Worm (Caenorhabditis elegans) whole organism, young adult: ENCODE measurements around the gene snap-29.
A peak's percentile ranks its signal among the peaks of the same experiment; 100 is the strongest.

ENCODE experiments used
- B0336.3 ChIP-seq: fragments of 200-800 bp; sonication (Bioruptor generic); IDR thresholded peaks from 2 replicates; pipeline ENCODE4 v1.3.6; 2022; ENCODE audit warnings: missing genetic modification characterization, missing compliant biosample characterization
- D2030.7 ChIP-seq: fragments of 200-800 bp; sonication (Bioruptor generic); IDR thresholded peaks from 2 replicates; pipeline ENCODE4 v1.3.6; 2022; ENCODE audit warnings: missing genetic modification reagents, missing genetic modification characterization, missing compliant biosample characterization
- F10E7.11 ChIP-seq: sonication (generic microtip); optimal IDR thresholded peaks from 2 replicates; lab custom pipeline; 2017; ENCODE audit warnings: mild to moderate bottlenecking, missing genetic modification characterization, moderate library complexity, missing compliant biosample characterization
- F22D6.2 ChIP-seq: sonication (generic microtip); optimal IDR thresholded peaks from 2 replicates; lab custom pipeline; 2016; ENCODE audit warnings: mild to moderate bottlenecking, missing genetic modification characterization, missing compliant biosample characterization
- F33H1.4 ChIP-seq: fragments of 200-800 bp; sonication (Bioruptor generic); IDR thresholded peaks from 2 replicates; pipeline ENCODE4 v1.3.6; 2022; ENCODE audit warnings: missing genetic modification reagents, missing genetic modification characterization, missing compliant biosample characterization
- K11D2.4 ChIP-seq: fragments of 200-800 bp; sonication (Bioruptor generic); IDR thresholded peaks from 2 replicates; pipeline ENCODE4 v1.3.6; 2022; ENCODE audit warnings: missing genetic modification reagents, missing genetic modification characterization, missing compliant biosample characterization
- T07F8.4 ChIP-seq: sonication (generic microtip); optimal IDR thresholded peaks from 2 replicates; lab custom pipeline; 2016; ENCODE audit warnings: mild to moderate bottlenecking, missing genetic modification characterization, moderate library complexity, missing compliant biosample characterization
- Y53F4B.3 ChIP-seq: fragments of 200-800 bp; sonication (Bioruptor generic); IDR thresholded peaks from 2 replicates; pipeline ENCODE4 v1.3.6; 2022; ENCODE audit warnings: missing genetic modification reagents, missing genetic modification characterization, missing compliant biosample characterization
- Y56A3A.18 ChIP-seq: fragments of 200-800 bp; sonication (Bioruptor generic); IDR thresholded peaks from 2 replicates; pipeline ENCODE4 v1.3.6; 2022; ENCODE audit warnings: missing genetic modification reagents, missing genetic modification characterization, missing compliant biosample characterization
- Y67H2A.10 ChIP-seq: fragments of 200-800 bp; sonication (Bioruptor generic); conservative IDR thresholded peaks from 2 replicates; pipeline ENCODE4 v1.3.6; 2022; ENCODE audit warnings: missing genetic modification reagents, missing genetic modification characterization, missing compliant biosample characterization
- Y79H2A.3 ChIP-seq: fragments of 200-800 bp; sonication (Bioruptor generic); conservative IDR thresholded peaks from 2 replicates; pipeline ENCODE4 v1.3.6; 2022; ENCODE audit warnings: missing genetic modification reagents, missing genetic modification characterization, missing compliant biosample characterization
- Y95B8A.8 ChIP-seq: fragments of 200-800 bp; sonication (Bioruptor generic); IDR thresholded peaks from 2 replicates; pipeline ENCODE4 v1.3.6; 2022; ENCODE audit warnings: missing genetic modification reagents, missing genetic modification characterization, missing compliant biosample characterization
- ZK185.1 ChIP-seq: sonication (generic microtip); optimal IDR thresholded peaks from 2 replicates; lab custom pipeline; 2016; ENCODE audit warnings: mild to moderate bottlenecking, missing genetic modification characterization, missing compliant biosample characterization; ENCODE audit not compliant: poor library complexity, severe bottlenecking
- atf-7 ChIP-seq: sonication (generic microtip); optimal IDR thresholded peaks from 2 replicates; lab custom pipeline; 2017; ENCODE audit warnings: mild to moderate bottlenecking, missing genetic modification characterization, missing compliant biosample characterization
- attf-5 ChIP-seq: fragments of 200-800 bp; sonication (Bioruptor generic); optimal IDR thresholded peaks from 2 replicates; lab custom pipeline; 2018; ENCODE audit warnings: mild to moderate bottlenecking, missing genetic modification characterization, missing compliant biosample characterization
- bed-2 ChIP-seq: fragments of 200-800 bp; sonication (Bioruptor generic); IDR thresholded peaks from 2 replicates; pipeline ENCODE4 v1.3.6; 2022; ENCODE audit warnings: missing genetic modification reagents, missing genetic modification characterization, missing compliant biosample characterization
- ceh-100 ChIP-seq: fragments of 200-800 bp; sonication (Bioruptor generic); IDR thresholded peaks from 2 replicates; pipeline ENCODE4 v1.3.6; 2022; ENCODE audit warnings: missing genetic modification reagents, missing genetic modification characterization, missing compliant biosample characterization
- ceh-27 ChIP-seq: fragments of 200-800 bp; sonication (Bioruptor generic); optimal IDR thresholded peaks from 2 replicates; lab custom pipeline; 2018; ENCODE audit warnings: mild to moderate bottlenecking, missing genetic modification characterization, moderate library complexity, missing compliant biosample characterization
- ceh-40 ChIP-seq: fragments of 200-800 bp; sonication (Bioruptor generic); IDR thresholded peaks from 2 replicates; pipeline ENCODE4 v1.3.6; 2022; ENCODE audit warnings: missing genetic modification characterization, missing compliant biosample characterization
- chd-7 ChIP-seq: sonication (generic microtip); optimal IDR thresholded peaks from 2 replicates; lab custom pipeline; 2016; ENCODE audit warnings: mild to moderate bottlenecking, missing genetic modification characterization, moderate library complexity, missing compliant biosample characterization
- dox-1 ChIP-seq: fragments of 200-800 bp; sonication (Bioruptor generic); IDR thresholded peaks from 2 replicates; pipeline ENCODE4 v1.3.6; 2022; ENCODE audit warnings: missing genetic modification reagents, missing genetic modification characterization, missing compliant biosample characterization
- efl-1 ChIP-seq: fragments of 150-350 bp; optimal IDR thresholded peaks from 2 replicates; lab custom pipeline; 2014; ENCODE audit warnings: missing biosample characterization, missing genetic modification reagents, missing genetic modification characterization
- egl-18 ChIP-seq: fragments of 200-800 bp; sonication (Bioruptor generic); IDR thresholded peaks from 2 replicates; pipeline ENCODE4 v1.3.6; 2022; ENCODE audit warnings: missing genetic modification reagents, missing genetic modification characterization, missing compliant biosample characterization
- egl-44 ChIP-seq: fragments of 200-800 bp; sonication (Bioruptor generic); IDR thresholded peaks from 2 replicates; pipeline ENCODE4 v1.3.6; 2022; ENCODE audit warnings: missing genetic modification reagents, missing genetic modification characterization, missing compliant biosample characterization
- ekl-4 ChIP-seq: fragments of 200-800 bp; sonication (Bioruptor generic); IDR thresholded peaks from 2 replicates; pipeline ENCODE4 v1.3.6; 2022; ENCODE audit warnings: missing genetic modification reagents, missing genetic modification characterization, missing compliant biosample characterization
- hmg-1.2 ChIP-seq: fragments of 200-800 bp; sonication (Bioruptor generic); IDR thresholded peaks from 2 replicates; pipeline ENCODE4 v1.3.6; 2022; ENCODE audit warnings: missing genetic modification reagents, missing genetic modification characterization, missing compliant biosample characterization
- hrde-1 ChIP-seq: sonication (generic microtip); optimal IDR thresholded peaks from 2 replicates; lab custom pipeline; 2016; ENCODE audit warnings: missing genetic modification characterization, mild to moderate bottlenecking, missing compliant biosample characterization, moderate library complexity, missing genotype, missing genetic modification reagents, borderline replicate concordance
- hsf-1 ChIP-seq: fragments of 200-800 bp; sonication (Bioruptor generic); IDR thresholded peaks from 2 replicates; pipeline ENCODE4 v1.3.6; 2022; ENCODE audit warnings: missing genetic modification reagents, missing genetic modification characterization, missing compliant biosample characterization
- let-526 ChIP-seq: fragments of 200-800 bp; sonication (Bioruptor generic); IDR thresholded peaks from 2 replicates; pipeline ENCODE4 v1.3.6; 2022; ENCODE audit warnings: missing genetic modification reagents, missing genetic modification characterization, missing compliant biosample characterization
- let-607 ChIP-seq, 2 experiments: fragments of 200-800 bp in 1 of 2; sonication (Bioruptor generic) in 1 of 2; sonication (generic microtip) in 1 of 2; optimal IDR thresholded peaks; 2 replicates each; lab custom pipeline; 2016 to 2018; ENCODE audit warnings: mild to moderate bottlenecking in 2 of 2, missing compliant biosample characterization in 2 of 2, missing genetic modification characterization in 2 of 2, moderate library complexity in 2 of 2, missing genotype in 1 of 2
- lin-40 ChIP-seq: sonication (generic microtip); optimal IDR thresholded peaks from 2 replicates; lab custom pipeline; 2016; ENCODE audit warnings: missing genetic modification characterization, mild to moderate bottlenecking, missing compliant biosample characterization, missing genotype, missing genetic modification reagents
- lir-1 ChIP-seq: fragments of 200-800 bp; sonication (Bioruptor generic); conservative IDR thresholded peaks from 2 replicates; pipeline ENCODE4 v1.3.6; 2022; ENCODE audit warnings: missing genetic modification reagents, missing genetic modification characterization, missing compliant biosample characterization
- lsl-1 ChIP-seq: fragments of 200-800 bp; sonication (Bioruptor generic); optimal IDR thresholded peaks from 2 replicates; lab custom pipeline; 2018; ENCODE audit warnings: mild to moderate bottlenecking, missing genetic modification characterization, moderate library complexity, missing compliant biosample characterization
- lsy-27 ChIP-seq: sonication (generic microtip); optimal IDR thresholded peaks from 2 replicates; lab custom pipeline; 2017; ENCODE audit warnings: missing genetic modification characterization, mild to moderate bottlenecking, missing compliant biosample characterization, antibody characterized with exemption, missing genotype, borderline replicate concordance; ENCODE audit not compliant: insufficient read depth
- madf-10 ChIP-seq: sonication (generic microtip); optimal IDR thresholded peaks from 2 replicates; lab custom pipeline; 2016; ENCODE audit warnings: mild to moderate bottlenecking, missing genetic modification characterization, missing compliant biosample characterization
- mcd-1 ChIP-seq: fragments of 200-800 bp; sonication (Bioruptor generic); IDR thresholded peaks from 2 replicates; pipeline ENCODE4 v1.3.6; 2022; ENCODE audit warnings: missing genetic modification reagents, missing genetic modification characterization, missing compliant biosample characterization
- nfya-2 ChIP-seq: fragments of 200-800 bp; sonication (Bioruptor generic); IDR thresholded peaks from 2 replicates; pipeline ENCODE4 v1.3.6; 2022; ENCODE audit warnings: missing genetic modification reagents, missing genetic modification characterization, missing compliant biosample characterization
- nfyb-1 ChIP-seq: fragments of 200-800 bp; sonication (Bioruptor generic); IDR thresholded peaks from 2 replicates; pipeline ENCODE4 v1.3.6; 2022; ENCODE audit warnings: missing genetic modification reagents, missing genetic modification characterization, missing compliant biosample characterization
- nhr-179 ChIP-seq: sonication (generic microtip); optimal IDR thresholded peaks from 2 replicates; lab custom pipeline; 2016; ENCODE audit warnings: mild to moderate bottlenecking, missing genetic modification characterization, missing compliant biosample characterization
- nhr-27 ChIP-seq: fragments of 200-800 bp; sonication (Bioruptor generic); optimal IDR thresholded peaks from 2 replicates; lab custom pipeline; 2018; ENCODE audit warnings: mild to moderate bottlenecking, missing genetic modification characterization, moderate library complexity, missing compliant biosample characterization
- snpc-4 ChIP-seq, 5 experiments: fragments of 150-350 bp in 1 of 5; sonication (generic microtip) in 4 of 5; optimal IDR thresholded peaks; 2 replicates each; lab custom pipeline; 2014 to 2018; ENCODE audit warnings: missing genetic modification characterization in 5 of 5, missing biosample characterization in 3 of 5, antibody characterized with exemption in 2 of 5, mild to moderate bottlenecking in 2 of 5, missing compliant biosample characterization in 2 of 5, missing genotype in 2 of 5, moderate library complexity in 2 of 5, missing genetic modification reagents in 1 of 5
- somi-1 ChIP-seq: fragments of 200-800 bp; sonication (Bioruptor generic); optimal IDR thresholded peaks from 2 replicates; lab custom pipeline; 2018; ENCODE audit warnings: mild to moderate bottlenecking, missing genetic modification characterization, missing compliant biosample characterization
- tbp1 ChIP-seq: fragments of 200-800 bp; sonication (Bioruptor generic); optimal IDR thresholded peaks from 2 replicates; lab custom pipeline; 2018; ENCODE audit warnings: mild to moderate bottlenecking, missing genetic modification characterization, missing compliant biosample characterization
- tbx-9 ChIP-seq: sonication (generic microtip); optimal IDR thresholded peaks from 2 replicates; lab custom pipeline; 2016; ENCODE audit warnings: borderline replicate concordance, missing genetic modification characterization, inconsistent platforms, missing compliant biosample characterization
- zfh-2 ChIP-seq: fragments of 200-800 bp; sonication (Bioruptor generic); conservative IDR thresholded peaks from 2 replicates; pipeline ENCODE4 v1.3.6; 2022; ENCODE audit warnings: missing genetic modification reagents, missing genetic modification characterization, missing compliant biosample characterization
- ztf-22 ChIP-seq: fragments of 200-800 bp; sonication (Bioruptor generic); optimal IDR thresholded peaks from 2 replicates; lab custom pipeline; 2018; ENCODE audit warnings: mild to moderate bottlenecking, missing genetic modification characterization, moderate library complexity, missing compliant biosample characterization
- ztf-26 ChIP-seq: sonication (generic microtip); optimal IDR thresholded peaks from 2 replicates; lab custom pipeline; 2017; ENCODE audit warnings: missing genetic modification characterization, missing compliant biosample characterization

The snap-29 gene

ce11 chrIII:8794793-8795192 is 18.7 kb downstream of the snap-29 start (continued):
- TF ChIP-seq Y67H2A.10 (GFP tag; lab: Robert Waterston, UW) (no peak), K11D2.4 (GFP tag; lab: Robert Waterston, UW) (peak; percentile 70; the same call in 1 of the 2 replicates), dox-1 (GFP tag; lab: Robert Waterston, UW) (peak; percentile 84), D2030.7 (GFP tag; lab: Robert Waterston, UW) (no peak), T07F8.4 (no peak), lsl-1 (peak; percentile 10), ceh-40 (GFP tag; lab: Robert Waterston, UW) (no peak), bed-2 (GFP tag; lab: Robert Waterston, UW) (no peak), somi-1 (no peak), hsf-1 (peak; percentile 69), snpc-4 (GFP tag; optimal IDR thresholded peaks at IDR 0.05; lab: Kevin White, UChicago) (no peak), snpc-4 (tag; optimal IDR thresholded peaks at IDR 0.05; lab: Kevin White, UChicago) (peak in 3 of 4 experiments; percentile 43 to 72 (median 64)), ekl-4 (GFP tag; lab: Robert Waterston, UW) (peak; percentile 45; the same call in 1 of the 2 replicates), madf-10 (tag; lab: Kevin White, UChicago) (peak; percentile 37), ZK185.1 (tag; lab: Kevin White, UChicago) (peak; percentile 48), lsy-27 (tag; lab: Kevin White, UChicago) (no peak), egl-18 (GFP tag; lab: Robert Waterston, UW) (0 out of 2 replicates have a peak, but pooled peaks have one; percentile 54), Y95B8A.8 (GFP tag; lab: Robert Waterston, UW) (peak; percentile 78; the same call in 1 of the 2 replicates), attf-5 (GFP tag; lab: Kevin White, UChicago) (peak; percentile 73), Y53F4B.3 (no peak), mcd-1 (GFP tag; lab: Robert Waterston, UW) (peak; percentile 37), ceh-27 (GFP tag; lab: Kevin White, UChicago) (peak; percentile 63), chd-7 (tag; lab: Kevin White, UChicago) (peak; percentile 57), F10E7.11 (tag; lab: Kevin White, UChicago) (no peak), lin-40 (tag; lab: Kevin White, UChicago) (peak; percentile 43), nhr-179 (tag; lab: Kevin White, UChicago) (no peak), ceh-100 (GFP tag; lab: Robert Waterston, UW) (peak; percentile 64), nfya-2 (GFP tag; lab: Robert Waterston, UW) (no peak), hrde-1 (tag; lab: Kevin White, UChicago) (no peak), efl-1 (peak; percentile 64), egl-44 (GFP tag; lab: Robert Waterston, UW) (no peak), let-607 (tag; optimal IDR thresholded peaks at IDR 0.05; lab: Kevin White, UChicago) (no peak), nhr-27 (tag; lab: Kevin White, UChicago) (no peak), hmg-1.2 (GFP tag; lab: Robert Waterston, UW) (peak; percentile 86), B0336.3 (GFP tag; lab: Robert Waterston, UW) (no peak), tbx-9 (tag; lab: Kevin White, UChicago) (no peak), lir-1 (0 out of 2 replicates have a peak, but pooled peaks have one; percentile 29), atf-7 (peak; percentile 52), F33H1.4 (GFP tag; lab: Robert Waterston, UW) (0 out of 2 replicates have a peak, but pooled peaks have one; percentile 19), Y79H2A.3 (peak; percentile 24; the same call in 1 of the 2 replicates), Y56A3A.18 (no peak), zfh-2 (GFP tag; lab: Robert Waterston, UW) (peak; percentile 83), ztf-22 (no peak), ztf-26 (tag; lab: Kevin White, UChicago) (peak; percentile 57), let-526 (GFP tag; lab: Robert Waterston, UW) (peak; percentile 18; the same call in 1 of the 2 replicates), tbp1 (GFP tag; lab: Kevin White, UChicago) (peak; percentile 43), F22D6.2 (tag; lab: Kevin White, UChicago) (no peak), nfyb-1 (GFP tag; lab: Robert Waterston, UW) (0 out of 2 replicates have a peak, but pooled peaks have one; percentile 67)
